Worm (Caenorhabditis elegans) whole organism, late embryonic: ENCODE results near the gene fbxa-218.

Experiments used
- ama-1 ChIP-seq: fragments of 150-350 bp; optimal IDR thresholded peaks from 2 replicates; lab custom pipeline; 2014
- ceh-18 ChIP-seq: sonication (generic microtip); optimal IDR thresholded peaks from 2 replicates; lab custom pipeline; 2016; ENCODE audit warnings: missing genetic modification characterization, missing compliant biosample characterization
- fkh-10 ChIP-seq: fragments of 150-350 bp; optimal IDR thresholded peaks from 2 replicates; lab custom pipeline; 2014; ENCODE audit warnings: missing biosample characterization, missing genetic modification reagents, missing genetic modification characterization
- hlh-30 ChIP-seq: sonication (generic microtip); optimal IDR thresholded peaks from 2 replicates; lab custom pipeline; 2017; ENCODE audit warnings: antibody characterized with exemption, missing genetic modification characterization, missing compliant biosample characterization; ENCODE audit not compliant: insufficient read depth
- pag-3 ChIP-seq: sonication (generic microtip); optimal IDR thresholded peaks from 2 replicates; lab custom pipeline; 2016; ENCODE audit warnings: missing compliant biosample characterization, missing genetic modification characterization, borderline replicate concordance
- pha-4 ChIP-seq: fragments of 150-350 bp; optimal IDR thresholded peaks from 2 replicates; lab custom pipeline; 2018; ENCODE audit warnings: missing biosample characterization, missing genetic modification reagents, missing genetic modification characterization
- unc-86 ChIP-seq: sonication (generic microtip); optimal IDR thresholded peaks from 2 replicates; lab custom pipeline; 2016; ENCODE audit warnings: missing genetic modification characterization, missing compliant biosample characterization

DNA sequence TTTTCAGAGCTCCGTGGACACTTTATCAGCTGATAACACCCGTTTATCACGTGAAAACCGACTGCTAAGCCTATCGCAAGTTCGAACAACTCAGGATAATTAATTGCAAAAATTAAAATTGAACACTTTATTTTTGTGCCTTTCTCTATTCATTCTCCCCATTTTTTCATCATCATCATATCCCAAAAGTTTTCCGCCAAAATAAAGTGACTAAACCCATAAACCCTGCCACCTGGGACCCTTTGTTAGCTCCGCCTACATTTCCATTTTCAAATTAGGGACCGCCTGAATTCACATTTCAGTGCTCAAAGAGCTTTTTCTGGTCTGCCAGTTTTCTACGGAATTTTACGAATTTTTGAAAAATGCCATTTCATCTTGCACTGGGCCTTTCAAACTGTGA is 48.1 kb downstream of the fbxa-218 start, which contains the start of gene arrd-16:
- TF ChIP-seq pha-4 (tag; lab: Kevin White, UChicago): no peak
- TF ChIP-seq hlh-30 (tag; lab: Kevin White, UChicago): no peak
- no peak for TF ChIP-seq pag-3
- TF ChIP-seq fkh-10: no peak
- no peak for TF ChIP-seq ama-1 (lab: Kevin White, UChicago)
- TF ChIP-seq unc-86 (tag; lab: Kevin White, UChicago): no peak
- no peak for TF ChIP-seq ceh-18 (tag; lab: Kevin White, UChicago)
